Worm (Caenorhabditis elegans): Measurements from ENCODE around the gene nhr-182.

- TF ChIP-seq sox-2 (GFP tag; IDR thresholded peaks at IDR 0.05) (no peak), sox-4 (tag; optimal IDR thresholded peaks at IDR 0.05) (no peak), nfya-1 (tag; optimal IDR thresholded peaks at IDR 0.05) (no peak), sdc-2 (tag; optimal IDR thresholded peaks at IDR 0.05) (no peak), fkh-10 (GFP tag; optimal IDR thresholded peaks at IDR 0.05) (no peak)
Observed at ce11 chrV:2242630-2243029, 17.1 kb downstream of the nhr-182 start, which contains the start of gene cyp-33C3.

Data from whole organism, late embryonic.